Worm (Caenorhabditis elegans) whole organism, L4 larva: ENCODE data around the gene ephx-1.
A peak's percentile ranks its signal among the peaks of the same experiment; 100 is the strongest.

ENCODE experiments used
- D1046.2 ChIP-seq: fragments of 200-800 bp; sonication (Bioruptor generic); IDR thresholded peaks from 2 replicates; pipeline ENCODE4 v1.3.6; 2022; ENCODE audit warnings: missing genetic modification characterization, missing compliant biosample characterization
- F10B5.3 ChIP-seq: sonication (generic microtip); optimal IDR thresholded peaks from 2 replicates; lab custom pipeline; 2016; ENCODE audit warnings: mild to moderate bottlenecking, missing genetic modification characterization, missing compliant biosample characterization
- Y48G9A.11 ChIP-seq: fragments of 200-800 bp; sonication (Bioruptor generic); IDR thresholded peaks from 2 replicates; pipeline ENCODE4 v1.3.6; 2022; ENCODE audit warnings: missing genetic modification reagents, missing genetic modification characterization, missing compliant biosample characterization
- ZK337.2 ChIP-seq: fragments of 200-800 bp; sonication (Bioruptor generic); IDR thresholded peaks from 2 replicates; pipeline ENCODE4 v1.3.6; 2022; ENCODE audit warnings: missing genetic modification reagents, missing genetic modification characterization, missing compliant biosample characterization
- aha-1 ChIP-seq: fragments of 150-350 bp; peaks from one replicate; lab custom pipeline; 2014; ENCODE audit warnings: missing biosample characterization, missing genetic modification characterization
- aly-2 ChIP-seq: sonication (generic microtip); optimal IDR thresholded peaks from 2 replicates; lab custom pipeline; 2018; ENCODE audit warnings: missing biosample characterization, missing genetic modification characterization
- ceh-20 ChIP-seq: fragments of 200-800 bp; sonication (Bioruptor generic); IDR thresholded peaks from 2 replicates; pipeline ENCODE4 v1.3.6; 2022; ENCODE audit warnings: missing genetic modification reagents, missing genetic modification characterization, missing compliant biosample characterization
- ceh-32 ChIP-seq: sonication (generic microtip); optimal IDR thresholded peaks from 2 replicates; lab custom pipeline; 2016; ENCODE audit warnings: mild to moderate bottlenecking, missing genetic modification characterization, missing compliant biosample characterization; ENCODE audit not compliant: poor library complexity
- ceh-62 ChIP-seq: sonication (generic microtip); optimal IDR thresholded peaks from 2 replicates; lab custom pipeline; 2017; ENCODE audit warnings: missing biosample characterization, missing genetic modification characterization
- ces-1 ChIP-seq: fragments of 150-350 bp; sonication (generic microtip); optimal IDR thresholded peaks from 4 replicates; lab custom pipeline; 2014; ENCODE audit warnings: missing biosample characterization, missing genetic modification reagents, missing genetic modification characterization
- ctbp-1 ChIP-seq: fragments of 200-800 bp; sonication (Bioruptor generic); IDR thresholded peaks from 2 replicates; pipeline ENCODE4 v1.3.6; 2022; ENCODE audit warnings: missing genetic modification reagents, missing genetic modification characterization, missing compliant biosample characterization
- daf-12 ChIP-seq: fragments of 150-350 bp; optimal IDR thresholded peaks from 2 replicates; lab custom pipeline; 2014; ENCODE audit warnings: missing biosample characterization, missing genetic modification reagents, missing genetic modification characterization
- daf-16 ChIP-seq, 3 experiments: sonication (generic microtip); optimal IDR thresholded peaks; 2 replicates each; lab custom pipeline; 2016 to 2017; ENCODE audit warnings: missing genetic modification characterization in 3 of 3, missing genetic modification reagents in 3 of 3, mild to moderate bottlenecking in 2 of 3, missing compliant biosample characterization in 2 of 3, missing biosample characterization in 1 of 3, moderate library complexity in 1 of 3
- daf-8 ChIP-seq: fragments of 200-800 bp; sonication (Bioruptor generic); IDR thresholded peaks from 2 replicates; pipeline ENCODE4 v1.3.6; 2022; ENCODE audit warnings: missing genetic modification characterization, missing compliant biosample characterization
- dmd-8 ChIP-seq: fragments of 200-800 bp; sonication (Bioruptor generic); IDR thresholded peaks from 2 replicates; pipeline ENCODE4 v1.3.6; 2022; ENCODE audit warnings: missing genetic modification characterization, missing compliant biosample characterization
- duxl-1 ChIP-seq: sonication (generic microtip); optimal IDR thresholded peaks from 2 replicates; lab custom pipeline; 2016; ENCODE audit warnings: mild to moderate bottlenecking, missing genetic modification characterization, moderate library complexity, missing compliant biosample characterization; ENCODE audit not compliant: poor library complexity
- dve-1 ChIP-seq: sonication (generic microtip); optimal IDR thresholded peaks from 2 replicates; lab custom pipeline; 2017; ENCODE audit warnings: antibody characterized with exemption, mild to moderate bottlenecking, missing genetic modification characterization, missing compliant biosample characterization; ENCODE audit not compliant: insufficient read depth
- fkh-10 ChIP-seq: fragments of 150-350 bp; optimal IDR thresholded peaks from 2 replicates; lab custom pipeline; 2014; ENCODE audit warnings: missing biosample characterization, missing genetic modification reagents, missing genetic modification characterization
- gei-8 ChIP-seq: fragments of 200-800 bp; sonication (Bioruptor generic); optimal IDR thresholded peaks from 2 replicates; lab custom pipeline; 2018; ENCODE audit warnings: mild to moderate bottlenecking, missing genetic modification characterization, missing compliant biosample characterization
- hlh-11 ChIP-seq: fragments of 200-800 bp; sonication (Bioruptor generic); optimal IDR thresholded peaks from 2 replicates; lab custom pipeline; 2018; ENCODE audit warnings: mild to moderate bottlenecking, missing genetic modification characterization, missing compliant biosample characterization
- hlh-30 ChIP-seq: sonication (generic microtip); optimal IDR thresholded peaks from 2 replicates; lab custom pipeline; 2017; ENCODE audit warnings: antibody characterized with exemption, mild to moderate bottlenecking, missing genetic modification characterization, missing compliant biosample characterization; ENCODE audit not compliant: insufficient read depth
- lin-38 ChIP-seq: fragments of 200-800 bp; sonication (Bioruptor generic); IDR thresholded peaks from 2 replicates; pipeline ENCODE4 v1.3.6; 2022; ENCODE audit warnings: missing genetic modification reagents, missing genetic modification characterization, missing compliant biosample characterization
- lin-39 ChIP-seq: fragments of 150-350 bp; optimal IDR thresholded peaks from 2 replicates; lab custom pipeline; 2014; ENCODE audit warnings: missing biosample characterization, missing genetic modification reagents, missing genetic modification characterization
- lsy-2 ChIP-seq, 2 experiments: fragments of 150-350 bp in 1 of 2; sonication (generic microtip) in 1 of 2; optimal IDR thresholded peaks; 2 replicates each; lab custom pipeline; 2014 to 2017; ENCODE audit warnings: missing biosample characterization in 2 of 2, missing genetic modification characterization in 2 of 2
- mep-1 ChIP-seq: fragments of 150-350 bp; sonication (generic microtip); optimal IDR thresholded peaks from 3 replicates; lab custom pipeline; 2014; ENCODE audit warnings: missing biosample characterization, missing genetic modification characterization
- mes-2 ChIP-seq: sonication (generic microtip); optimal IDR thresholded peaks from 2 replicates; lab custom pipeline; 2016; ENCODE audit warnings: missing genotype, mild to moderate bottlenecking, missing genetic modification characterization, missing compliant biosample characterization; ENCODE audit not compliant: poor library complexity, severe bottlenecking
- nhr-10 ChIP-seq: fragments of 150-350 bp; optimal IDR thresholded peaks from 2 replicates; lab custom pipeline; 2014; ENCODE audit warnings: missing biosample characterization, missing genetic modification characterization
- nhr-28 ChIP-seq: fragments of 150-350 bp; optimal IDR thresholded peaks from 2 replicates; lab custom pipeline; 2014; ENCODE audit warnings: missing biosample characterization, missing genetic modification characterization
- nhr-6 ChIP-seq: fragments of 150-350 bp; optimal IDR thresholded peaks from 2 replicates; lab custom pipeline; 2014; ENCODE audit warnings: missing biosample characterization, missing genetic modification characterization
- pha-4 ChIP-seq, 2 experiments: fragments of 150-350 bp in 1 of 2; fragments of 200-800 bp in 1 of 2; sonication (Bioruptor generic) in 1 of 2; IDR thresholded peaks in 1 of 2; optimal IDR thresholded peaks in 1 of 2; 2 replicates each; pipeline versions ENCODE4 v1.3.6 to Lab custom; 2014 to 2022; ENCODE audit warnings: missing genetic modification characterization in 2 of 2, missing genetic modification reagents in 2 of 2, missing biosample characterization in 1 of 2, missing compliant biosample characterization in 1 of 2
- rbr-2 ChIP-seq: sonication (generic microtip); optimal IDR thresholded peaks from 2 replicates; lab custom pipeline; 2016; ENCODE audit warnings: missing genotype, missing genetic modification characterization, missing compliant biosample characterization
- skn-1 ChIP-seq: fragments of 150-350 bp; optimal IDR thresholded peaks from 2 replicates; lab custom pipeline; 2014; ENCODE audit warnings: missing biosample characterization, missing genetic modification characterization
- spr-1 ChIP-seq: sonication (generic microtip); optimal IDR thresholded peaks from 2 replicates; lab custom pipeline; 2016; ENCODE audit warnings: mild to moderate bottlenecking, missing genetic modification characterization, missing compliant biosample characterization
- spr-3 ChIP-seq: fragments of 200-800 bp; sonication (Bioruptor generic); optimal IDR thresholded peaks from 2 replicates; lab custom pipeline; 2018; ENCODE audit warnings: mild to moderate bottlenecking, missing genetic modification characterization, missing compliant biosample characterization
- unc-130 ChIP-seq: sonication (generic microtip); optimal IDR thresholded peaks from 2 replicates; lab custom pipeline; 2016; ENCODE audit warnings: missing genetic modification reagents, missing genetic modification characterization, missing compliant biosample characterization
- unc-62 ChIP-seq, 3 experiments: fragments of 150-350 bp in 1 of 3; sonication (generic microtip); optimal IDR thresholded peaks in 2 of 3; peaks in 1 of 3; 1 replicate in 1 of 3; 2 replicates in 2 of 3; lab custom pipeline; 2014 to 2017; ENCODE audit warnings: missing biosample characterization in 3 of 3, missing genetic modification characterization in 3 of 3, missing genetic modification reagents in 3 of 3, missing genotype in 1 of 3
- zip-2 ChIP-seq: fragments of 150-350 bp; optimal IDR thresholded peaks from 2 replicates; lab custom pipeline; 2014; ENCODE audit warnings: missing biosample characterization, missing genetic modification characterization
- ztf-11 ChIP-seq: fragments of 150-350 bp; optimal IDR thresholded peaks from 2 replicates; lab custom pipeline; 2014; ENCODE audit warnings: missing biosample characterization, missing genetic modification characterization

ephx-1 gene

DNA sequence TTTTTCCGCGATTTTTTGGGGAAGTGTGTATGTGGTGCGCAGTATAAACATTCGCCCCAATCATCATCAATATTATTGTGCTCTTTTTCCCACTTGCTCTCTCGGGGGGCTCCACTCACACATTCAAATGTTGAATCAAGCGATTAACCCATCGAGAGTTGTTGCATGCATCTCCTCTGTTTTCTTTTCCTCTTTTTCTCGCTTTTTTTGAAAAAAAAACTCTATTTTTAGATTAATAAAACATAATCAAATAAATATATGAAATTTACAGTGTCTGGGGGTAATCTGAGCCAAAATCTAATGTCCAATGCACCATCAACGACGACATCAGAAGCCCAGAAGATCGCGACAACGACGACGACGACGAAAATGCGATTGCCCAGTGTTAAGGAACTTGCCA lies at the start of gene ephx-1:
TSS of gene ephx-1 (plus strand) at position 301 of the 400 bp plus-strand sequence.
- 0 out of 2 replicates have a peak, but pooled peaks have one; percentile 2 for TF ChIP-seq dmd-8 (GFP tag; lab: Robert Waterston, UW)
- TF ChIP-seq ctbp-1 (GFP tag; lab: Robert Waterston, UW), result no peak

DNA sequence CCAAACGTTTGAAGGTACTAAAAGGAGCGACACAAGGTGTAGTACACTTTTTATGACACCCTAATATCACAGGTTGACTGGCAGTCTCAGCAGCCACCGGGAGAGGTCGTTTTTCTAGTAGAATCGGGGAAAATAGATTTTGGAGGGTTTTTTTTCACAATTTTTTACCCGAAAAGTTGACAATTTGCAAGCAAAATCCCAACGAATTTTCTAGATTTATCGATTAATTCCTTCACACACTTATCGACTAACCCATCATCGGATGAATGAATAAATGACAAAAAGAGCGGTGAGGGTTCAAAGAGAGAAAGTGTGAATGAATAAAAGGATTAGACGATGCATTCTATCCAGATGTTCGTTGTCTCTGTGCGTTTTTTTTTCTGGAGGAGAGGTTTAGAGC lies 48.8 kb upstream of the ephx-1 start:
- TF ChIP-seq aha-1 (tag; lab: Kevin White, UChicago), result peak; percentile 79
- TF ChIP-seq lin-38 (GFP tag; lab: Robert Waterston, UW), result no peak

DNA sequence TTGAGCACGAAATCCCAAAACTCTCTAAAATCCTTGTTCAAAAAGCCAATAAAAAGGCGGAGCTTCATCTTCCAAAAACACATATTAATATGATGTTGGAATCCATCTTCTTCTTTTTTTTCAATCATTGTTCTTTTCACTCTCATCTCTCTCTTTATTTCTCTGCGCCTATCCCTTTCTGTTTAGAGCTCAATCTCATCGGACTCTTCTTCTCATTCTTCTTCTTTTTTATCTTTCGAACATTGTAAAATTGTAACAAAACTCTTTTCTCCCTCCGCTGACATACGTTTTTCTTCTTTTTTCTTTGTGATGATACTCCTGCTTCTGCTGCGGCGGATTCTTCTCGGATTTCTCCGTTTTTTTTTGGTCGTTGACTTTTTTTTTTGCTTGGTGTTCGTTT lies 48.0 kb upstream of the ephx-1 start:
- no peak for TF ChIP-seq Y48G9A.11
- peak; percentile 10 for TF ChIP-seq aha-1 (tag; lab: Kevin White, UChicago)
- TF ChIP-seq ztf-11 (tag; lab: Kevin White, UChicago), result no peak
- TF ChIP-seq hlh-11, result peak; percentile 39
- TF ChIP-seq ceh-62 (tag; lab: Kevin White, UChicago), result no peak
- peak in 1 of 2 experiments; percentile 1 for TF ChIP-seq daf-16 (GFP tag; optimal IDR thresholded peaks at IDR 0.05; lab: Kevin White, UChicago)
- TF ChIP-seq daf-16 (tag; optimal IDR thresholded peaks at IDR 0.05; lab: Kevin White, UChicago), result no peak
- peak; percentile 16 for TF ChIP-seq fkh-10 (GFP tag; lab: Kevin White, UChicago)
- peak; percentile 46 for TF ChIP-seq mep-1 (tag; lab: Kevin White, UChicago)
- TF ChIP-seq lsy-2 (tag; optimal IDR thresholded peaks at IDR 0.05; lab: Kevin White, UChicago), result peak in 1 of 2 experiments; percentile 63
- no peak for TF ChIP-seq lin-39 (tag; lab: Kevin White, UChicago)
- peak in 1 of 2 experiments; percentile 28 for TF ChIP-seq unc-62 (GFP tag; optimal IDR thresholded peaks at IDR 0.05 in 1 of 2; lab: Kevin White, UChicago)
- TF ChIP-seq unc-62 (tag; optimal IDR thresholded peaks at IDR 0.05; lab: Kevin White, UChicago), result no peak
- no peak for TF ChIP-seq gei-8
- no peak for TF ChIP-seq duxl-1 (tag; lab: Kevin White, UChicago)
- no peak for TF ChIP-seq daf-12 (tag; lab: Kevin White, UChicago)

DNA sequence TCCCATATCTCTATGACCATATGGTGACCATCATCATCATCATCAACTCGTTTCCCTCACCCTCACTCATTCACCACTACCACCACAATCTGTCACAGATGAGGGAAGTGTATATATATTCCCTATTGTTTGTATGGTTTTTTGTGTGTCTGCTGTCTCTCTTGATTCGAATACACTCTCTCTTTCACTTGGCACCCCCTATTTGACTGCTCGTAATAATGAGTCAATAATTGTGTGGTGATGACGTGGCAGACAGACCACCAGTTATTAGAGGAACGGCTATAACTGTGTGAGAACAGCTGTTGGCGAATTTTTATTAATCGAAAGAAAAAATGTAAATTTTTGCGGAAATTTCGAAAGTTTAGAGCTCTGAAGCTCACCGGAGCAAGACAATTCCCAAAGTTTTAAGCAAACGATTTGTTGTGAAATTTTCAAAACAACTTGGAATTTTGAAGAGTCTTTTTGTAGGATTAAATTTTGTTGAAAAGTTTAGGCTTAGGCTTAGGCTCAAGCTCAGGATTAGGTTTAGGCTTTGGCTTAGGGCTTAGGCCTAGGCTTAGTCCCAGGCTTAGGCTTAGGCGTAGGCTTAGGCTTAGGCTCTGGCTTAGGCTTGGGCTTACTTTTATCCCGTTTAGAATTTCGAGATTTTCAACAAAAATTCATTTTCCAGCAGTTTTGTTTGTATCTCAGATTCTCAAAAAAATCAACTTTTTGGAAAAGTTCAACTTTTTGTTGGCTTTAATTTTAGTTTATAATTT lies 47.1 kb upstream of the ephx-1 start:
- no peak for TF ChIP-seq pha-4 (GFP tag; IDR thresholded peaks at IDR 0.05; lab: Robert Waterston, UW)
- peak; percentile 9 for TF ChIP-seq pha-4 (tag; optimal IDR thresholded peaks at IDR 0.05; lab: Kevin White, UChicago)
- TF ChIP-seq mep-1 (tag; lab: Kevin White, UChicago), result peak; percentile 14
- peak in 1 of 2 experiments; percentile 44 for TF ChIP-seq unc-62 (GFP tag; optimal IDR thresholded peaks at IDR 0.05 in 1 of 2; lab: Kevin White, UChicago)
- no peak for TF ChIP-seq unc-62 (tag; optimal IDR thresholded peaks at IDR 0.05; lab: Kevin White, UChicago)
- no peak for TF ChIP-seq skn-1 (tag; lab: Kevin White, UChicago)
- peak; percentile 33 for TF ChIP-seq nhr-6 (tag; lab: Kevin White, UChicago)
- TF ChIP-seq aha-1 (tag; lab: Kevin White, UChicago), result peak; percentile 69

DNA sequence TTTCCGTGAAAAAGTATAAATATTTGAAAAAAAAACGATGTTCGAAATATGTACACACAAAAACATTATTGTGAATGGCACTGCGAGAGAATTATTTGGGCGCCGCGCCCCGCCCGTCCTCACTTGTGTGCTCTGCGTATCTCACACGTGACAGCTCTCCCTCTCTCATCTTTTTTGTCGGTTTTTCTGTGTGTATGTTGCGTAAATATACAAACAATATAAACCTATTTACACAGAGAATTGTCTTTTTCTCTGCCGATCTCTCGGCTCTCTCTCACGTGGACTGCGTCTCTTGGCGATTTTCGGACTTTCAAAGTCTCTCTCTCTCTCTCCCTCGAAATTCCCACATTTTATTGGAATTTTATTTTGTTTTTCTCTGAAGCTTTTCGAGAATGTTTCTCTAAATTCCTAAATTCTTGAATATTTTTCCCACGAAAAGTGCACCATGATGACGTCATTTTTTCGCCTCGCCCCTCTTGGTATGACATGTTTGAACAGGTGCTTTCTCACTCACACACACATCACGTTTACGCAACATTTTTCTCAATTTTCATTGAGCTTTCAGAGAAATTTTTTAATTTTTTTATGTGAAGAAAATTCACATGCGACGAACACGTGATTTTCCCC lies 45.9 kb upstream of the ephx-1 start:
- TF ChIP-seq rbr-2 (tag; lab: Kevin White, UChicago) (peak; percentile 74), ces-1 (GFP tag; lab: Kevin White, UChicago) (peak; percentile 29), unc-130 (GFP tag; lab: Kevin White, UChicago) (no peak), aly-2 (tag; lab: Kevin White, UChicago) (no peak), zip-2 (tag; lab: Kevin White, UChicago) (no peak), ceh-32 (tag; lab: Kevin White, UChicago) (no peak), nhr-28 (peak; percentile 81), spr-3 (GFP tag; lab: Kevin White, UChicago) (no peak), daf-8 (no peak), daf-12 (tag; lab: Kevin White, UChicago) (no peak), D1046.2 (0 out of 2 replicates have a peak, but pooled peaks have one; percentile 17), spr-1 (tag; lab: Kevin White, UChicago) (peak; percentile 25), nhr-10 (peak; percentile 47), ZK337.2 (GFP tag; lab: Robert Waterston, UW) (no peak), dmd-8 (GFP tag; lab: Robert Waterston, UW) (no peak), dve-1 (tag; lab: Kevin White, UChicago) (peak; percentile 91), F10B5.3 (tag; lab: Kevin White, UChicago) (no peak), pha-4 (GFP tag; IDR thresholded peaks at IDR 0.05; lab: Robert Waterston, UW) (peak; percentile 82), pha-4 (tag; optimal IDR thresholded peaks at IDR 0.05; lab: Kevin White, UChicago) (peak; percentile 91), hlh-30 (peak; percentile 95), mes-2 (tag; lab: Kevin White, UChicago) (peak; percentile 70), ceh-20 (GFP tag; lab: Robert Waterston, UW) (peak; percentile 64; the same call in 1 of the 2 replicates)
